Worm (Caenorhabditis elegans): ENCODE measurements around the gene nspe-8.

DNA sequence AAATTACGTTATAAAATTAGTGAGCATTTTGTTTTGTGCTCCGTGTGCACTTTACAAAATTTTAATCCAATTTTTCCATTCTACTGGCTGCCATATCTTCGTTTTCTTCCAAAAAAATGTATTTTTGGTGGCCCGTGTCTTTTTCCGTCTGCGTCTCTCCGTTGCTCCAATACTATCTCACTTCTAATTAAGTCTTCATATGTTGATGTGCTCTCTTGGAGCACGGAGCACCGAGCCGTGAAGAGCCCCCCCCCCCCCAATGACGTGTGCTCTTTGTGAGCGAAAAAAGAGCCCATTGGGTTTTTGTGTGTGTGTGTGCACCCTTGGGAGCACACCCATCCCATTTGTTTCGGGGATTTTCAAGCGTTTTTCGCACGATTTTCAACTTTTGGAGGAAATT, 43.3 kb upstream of the nspe-8 start:
- no peak for TF ChIP-seq hnd-1 (tag; optimal IDR thresholded peaks at IDR 0.05)
- TF ChIP-seq ama-1 (optimal IDR thresholded peaks at IDR 0.05): no peak
- TF ChIP-seq sea-1 (GFP tag; conservative IDR thresholded peaks at IDR 0.05): no peak
- TF ChIP-seq F13C5.2 (tag; optimal IDR thresholded peaks at IDR 0.05): no peak
- TF ChIP-seq scrt-1 (GFP tag; IDR thresholded peaks at IDR 0.05): no peak
- no peak for TF ChIP-seq tbx-37 (GFP tag; conservative IDR thresholded peaks at IDR 0.05)
- no peak for TF ChIP-seq hmg-4 (GFP tag; optimal IDR thresholded peaks at IDR 0.05)
- TF ChIP-seq tra-4 (tag; optimal IDR thresholded peaks at IDR 0.05): no peak
- TF ChIP-seq ceh-36 (tag; optimal IDR thresholded peaks at IDR 0.05): no peak

Measured in whole organism, early embryonic.